Worm (Caenorhabditis elegans) whole organism, mixed stage, embryonic: ENCODE measurements around the gene C54E10.3.

Experiments used
- flh-1 ChIP-seq: fragments of 200-800 bp; sonication (Bioruptor generic); optimal IDR thresholded peaks from 2 replicates; lab custom pipeline; 2018; ENCODE audit warnings: mild to moderate bottlenecking, missing genetic modification characterization, moderate library complexity, missing compliant biosample characterization
- mab-5 ChIP-seq: fragments of 150-350 bp; optimal IDR thresholded peaks from 2 replicates; lab custom pipeline; 2014; ENCODE audit warnings: missing biosample characterization, missing genetic modification characterization
- nhr-12 ChIP-seq: fragments of 150-350 bp; optimal IDR thresholded peaks from 2 replicates; lab custom pipeline; 2014; ENCODE audit warnings: missing biosample characterization, missing genetic modification characterization
- nhr-237 ChIP-seq: fragments of 150-350 bp; optimal IDR thresholded peaks from 2 replicates; lab custom pipeline; 2014; ENCODE audit warnings: missing biosample characterization, missing genetic modification characterization
- unc-62 ChIP-seq: fragments of 150-350 bp; optimal IDR thresholded peaks from 2 replicates; lab custom pipeline; 2014; ENCODE audit warnings: missing biosample characterization, missing genetic modification reagents, missing genetic modification characterization
- zip-8 ChIP-seq: fragments of 150-350 bp; optimal IDR thresholded peaks from 2 replicates; lab custom pipeline; 2014; ENCODE audit warnings: missing biosample characterization, missing genetic modification characterization

ce11 chrV:18859121-18859520 is 48.3 kb downstream of the C54E10.3 start, which contains the start of gene wars-1:
- TF ChIP-seq nhr-237 (tag; lab: Kevin White, UChicago), result no peak
- no peak for TF ChIP-seq mab-5 (tag; lab: Kevin White, UChicago)
- no peak for TF ChIP-seq zip-8 (tag; lab: Kevin White, UChicago)
- TF ChIP-seq nhr-12 (tag; lab: Kevin White, UChicago), result no peak
- TF ChIP-seq flh-1 (GFP tag; lab: Kevin White, UChicago), result no peak
- no peak for TF ChIP-seq unc-62
